Fruit fly (Drosophila melanogaster) whole organism, embryonic: ENCODE results near the gene CG6574.

Experiments
- Blimp-1 ChIP-seq: fragments of 200-800 bp; sonication (Bioruptor generic); optimal IDR thresholded peaks from 3 replicates; lab custom pipeline; 2018; ENCODE audit warnings: missing biosample characterization, missing genetic modification characterization, mild to moderate bottlenecking, moderate library complexity, missing genetic modification reagents
- CG10979 ChIP-seq: fragments of 200-800 bp; sonication (Bioruptor generic); optimal IDR thresholded peaks from 2 replicates; lab custom pipeline; 2018; ENCODE audit warnings: missing biosample characterization, mild to moderate bottlenecking, missing genetic modification characterization, moderate library complexity
- CG12236 ChIP-seq: fragments of 200-800 bp; sonication (Bioruptor generic); optimal IDR thresholded peaks from 2 replicates; lab custom pipeline; 2016; ENCODE audit warnings: missing biosample characterization, missing genetic modification characterization
- CG13296 ChIP-seq: fragments of 200-800 bp; sonication (Bioruptor generic); optimal IDR thresholded peaks from 3 replicates; lab custom pipeline; 2018; ENCODE audit warnings: missing biosample characterization, mild to moderate bottlenecking, missing genetic modification characterization
- CG14050 ChIP-seq: fragments of 200-800 bp; sonication (Bioruptor generic); IDR thresholded peaks from 3 replicates; pipeline ENCODE4 v1.3.6; 2022; ENCODE audit warnings: missing biosample characterization, missing genetic modification characterization
- CG14667 ChIP-seq: fragments of 200-800 bp; sonication (Bioruptor generic); IDR thresholded peaks from 2 replicates; pipeline ENCODE4 v1.3.6; 2022; ENCODE audit warnings: missing biosample characterization, missing genetic modification characterization
- CG14860 ChIP-seq: fragments of 200-800 bp; sonication (Bioruptor generic); IDR thresholded peaks from 3 replicates; pipeline ENCODE4 v1.3.6; 2022; ENCODE audit warnings: missing biosample characterization, missing genetic modification characterization; ENCODE audit not compliant: partially characterized antibody
- CG1603 ChIP-seq: fragments of 200-800 bp; sonication (Bioruptor generic); optimal IDR thresholded peaks from 2 replicates; lab custom pipeline; 2019; ENCODE audit warnings: missing biosample characterization, mild to moderate bottlenecking, missing genetic modification characterization, moderate library complexity
- CG16863 ChIP-seq: fragments of 200-800 bp; sonication (Bioruptor generic); optimal IDR thresholded peaks from 3 replicates; lab custom pipeline; 2016; ENCODE audit warnings: missing biosample characterization, missing genetic modification characterization
- CG17829 ChIP-seq: fragments of 200-800 bp; optimal IDR thresholded peaks from 2 replicates; lab custom pipeline; 2019; ENCODE audit warnings: missing biosample characterization, mild to moderate bottlenecking, missing genetic modification characterization, moderate library complexity
- CG17912 ChIP-seq: fragments of 200-800 bp; sonication (Bioruptor generic); optimal IDR thresholded peaks from 2 replicates; lab custom pipeline; 2018; ENCODE audit warnings: missing biosample characterization, mild to moderate bottlenecking, missing genetic modification characterization
- CG31441 ChIP-seq: fragments of 200-800 bp; sonication (Bioruptor generic); IDR thresholded peaks from 2 replicates; pipeline ENCODE4 v1.3.6; 2022; ENCODE audit warnings: missing biosample characterization, missing genetic modification characterization
- CG3163 ChIP-seq: fragments of 200-800 bp; sonication (Bioruptor generic); optimal IDR thresholded peaks from 3 replicates; lab custom pipeline; 2016; ENCODE audit warnings: missing biosample characterization, missing genetic modification characterization
- CG32767 ChIP-seq: fragments of 200-800 bp; sonication (Bioruptor generic); IDR thresholded peaks from 2 replicates; pipeline ENCODE4 v1.3.6; 2022; ENCODE audit warnings: missing biosample characterization, missing genetic modification characterization
- CG4360 ChIP-seq: fragments of 200-800 bp; sonication (Bioruptor generic); IDR thresholded peaks from 2 replicates; pipeline ENCODE4 v1.3.6; 2022; ENCODE audit warnings: missing biosample characterization, missing genetic modification characterization
- CG7357 ChIP-seq: fragments of 200-800 bp; sonication (Bioruptor generic); IDR thresholded peaks from 3 replicates; pipeline ENCODE4 v1.3.6; 2022; ENCODE audit warnings: missing biosample characterization, missing genetic modification characterization
- D19B ChIP-seq: fragments of 200-800 bp; sonication (Bioruptor generic); optimal IDR thresholded peaks from 2 replicates; lab custom pipeline; 2017; ENCODE audit warnings: missing biosample characterization, mild to moderate bottlenecking, missing genetic modification characterization
- HLH4C ChIP-seq: fragments of 200-800 bp; sonication (Bioruptor generic); IDR thresholded peaks from 3 replicates; pipeline ENCODE4 v1.3.6; 2022; ENCODE audit warnings: missing biosample characterization, missing genetic modification characterization; ENCODE audit not compliant: partially characterized antibody
- Hand ChIP-seq: fragments of 200-800 bp; sonication (Bioruptor generic); optimal IDR thresholded peaks from 2 replicates; lab custom pipeline; 2017; ENCODE audit warnings: mild to moderate bottlenecking, missing biosample characterization, missing genetic modification reagents, missing genetic modification characterization
- HmgD ChIP-seq: fragments of 200-800 bp; sonication (Bioruptor generic); optimal IDR thresholded peaks from 3 replicates; lab custom pipeline; 2016; ENCODE audit warnings: missing biosample characterization, missing genetic modification characterization
- Lpt ChIP-seq: fragments of >200 bp; optimal IDR thresholded peaks from 2 replicates; lab custom pipeline; 2018; ENCODE audit warnings: missing biosample characterization, missing genetic modification characterization
- NC2β ChIP-seq: fragments of 200-800 bp; sonication (Bioruptor generic); optimal IDR thresholded peaks from 2 replicates; lab custom pipeline; 2016; ENCODE audit warnings: missing biosample characterization, missing genetic modification characterization
- Nf-YA ChIP-seq: fragments of 200-800 bp; sonication (Bioruptor generic); IDR thresholded peaks from 2 replicates; pipeline ENCODE4 v1.3.6; 2022; ENCODE audit warnings: missing biosample characterization, missing genetic modification characterization
- Oli ChIP-seq: fragments of 200-800 bp; sonication (Bioruptor generic); optimal IDR thresholded peaks from 2 replicates; lab custom pipeline; 2018; ENCODE audit warnings: missing biosample characterization, mild to moderate bottlenecking, missing genetic modification characterization, moderate library complexity
- Pdp1 ChIP-seq, 2 experiments: fragments of 200-800 bp; sonication (Bioruptor generic); optimal IDR thresholded peaks; 3 replicates each; lab custom pipeline; 2016; ENCODE audit warnings: missing biosample characterization in 2 of 2, missing genetic modification characterization in 2 of 2, mild to moderate bottlenecking in 1 of 2, moderate library complexity in 1 of 2
- Ptx1 ChIP-seq: fragments of 200-800 bp; sonication (Bioruptor generic); IDR thresholded peaks from 2 replicates; pipeline ENCODE4 v1.3.6; 2022; ENCODE audit warnings: missing biosample characterization, missing genetic modification characterization
- Rx ChIP-seq: fragments of 200-800 bp; sonication (Bioruptor generic); IDR thresholded peaks from 2 replicates; pipeline ENCODE4 v1.3.6; 2022; ENCODE audit warnings: missing biosample characterization, missing genetic modification characterization
- Xbp1 ChIP-seq: fragments of 200-800 bp; sonication (Bioruptor generic); optimal IDR thresholded peaks from 3 replicates; lab custom pipeline; 2016; ENCODE audit warnings: missing biosample characterization, mild to moderate bottlenecking, missing genetic modification characterization
- ab ChIP-seq: fragments of 200-800 bp; sonication (Bioruptor generic); optimal IDR thresholded peaks from 2 replicates; lab custom pipeline; 2016; ENCODE audit warnings: missing biosample characterization, missing genetic modification characterization
- ap ChIP-seq: fragments of 200-800 bp; sonication (Bioruptor generic); IDR thresholded peaks from 2 replicates; pipeline ENCODE4 v1.3.6; 2022; ENCODE audit warnings: missing biosample characterization, missing genetic modification characterization
- ato ChIP-seq: fragments of 200-800 bp; sonication (Bioruptor generic); IDR thresholded peaks from 2 replicates; pipeline ENCODE4 v1.3.6; 2022; ENCODE audit warnings: missing biosample characterization, missing genetic modification characterization; ENCODE audit not compliant: partially characterized antibody
- chif ChIP-seq, 2 experiments: fragments of 200-800 bp; sonication (Bioruptor generic); optimal IDR thresholded peaks; 3 replicates each; lab custom pipeline; 2016; ENCODE audit warnings: missing biosample characterization in 2 of 2, missing genetic modification characterization in 2 of 2
- crp ChIP-seq, 2 experiments: fragments of 200-800 bp; sonication (Bioruptor generic); optimal IDR thresholded peaks; 2 replicates in 1 of 2; 3 replicates in 1 of 2; lab custom pipeline; 2017; ENCODE audit warnings: missing biosample characterization in 2 of 2, missing genetic modification characterization in 2 of 2, mild to moderate bottlenecking in 1 of 2, moderate library complexity in 1 of 2
- dati ChIP-seq: fragments of 200-800 bp; sonication (Bioruptor generic); IDR thresholded peaks from 2 replicates; pipeline ENCODE4 v1.3.6; 2022; ENCODE audit warnings: missing biosample characterization, missing genetic modification characterization
- dpn ChIP-seq, 2 experiments: fragments of 200-800 bp; sonication (Bioruptor generic); optimal IDR thresholded peaks; 3 replicates each; lab custom pipeline; 2016; ENCODE audit warnings: missing biosample characterization in 2 of 2, missing genetic modification characterization in 2 of 2
- ftz-f1 ChIP-seq: fragments of 200-800 bp; sonication (Bioruptor generic); optimal IDR thresholded peaks from 2 replicates; lab custom pipeline; 2016; ENCODE audit warnings: missing biosample characterization, missing genetic modification characterization
- grn ChIP-seq: fragments of 200-800 bp; sonication (Bioruptor generic); optimal IDR thresholded peaks from 3 replicates; lab custom pipeline; 2017; ENCODE audit warnings: missing biosample characterization, missing genetic modification characterization
- gro ChIP-seq: fragments of 200-800 bp; sonication (Bioruptor generic); optimal IDR thresholded peaks from 2 replicates; lab custom pipeline; 2016; ENCODE audit warnings: missing biosample characterization, missing genetic modification characterization
- h ChIP-seq: fragments of >200 bp; optimal IDR thresholded peaks from 2 replicates; lab custom pipeline; 2017
- hbn ChIP-seq: fragments of 200-800 bp; sonication (Bioruptor generic); IDR thresholded peaks from 2 replicates; pipeline ENCODE4 v1.3.6; 2022; ENCODE audit warnings: missing biosample characterization, missing genetic modification characterization; ENCODE audit not compliant: partially characterized antibody
- kah ChIP-seq: fragments of 200-800 bp; sonication (Bioruptor generic); optimal IDR thresholded peaks from 2 replicates; lab custom pipeline; 2018; ENCODE audit warnings: missing biosample characterization, mild to moderate bottlenecking, missing genetic modification characterization
- lab ChIP-seq: fragments of 200-800 bp; sonication (Bioruptor generic); optimal IDR thresholded peaks from 3 replicates; lab custom pipeline; 2017; ENCODE audit warnings: missing biosample characterization, missing genetic modification characterization, mild to moderate bottlenecking, moderate library complexity, missing genetic modification reagents
- mam ChIP-seq: fragments of 200-800 bp; sonication (Bioruptor generic); optimal IDR thresholded peaks from 3 replicates; lab custom pipeline; 2016; ENCODE audit warnings: missing biosample characterization, missing genetic modification characterization
- nau ChIP-seq: fragments of 200-800 bp; sonication (Bioruptor generic); optimal IDR thresholded peaks from 3 replicates; lab custom pipeline; 2017; ENCODE audit warnings: missing biosample characterization, mild to moderate bottlenecking, missing genetic modification characterization, missing genetic modification reagents
- p53 ChIP-seq: fragments of 200-800 bp; sonication (Bioruptor generic); optimal IDR thresholded peaks from 2 replicates; lab custom pipeline; 2016; ENCODE audit warnings: missing biosample characterization, missing genetic modification characterization
- sens ChIP-seq: fragments of 200-800 bp; sonication (Bioruptor generic); peaks from one replicate; lab custom pipeline; 2016; ENCODE audit warnings: missing biosample characterization, missing genetic modification characterization
- tgo ChIP-seq: fragments of 200-800 bp; sonication (Bioruptor generic); IDR thresholded peaks from 3 replicates; pipeline ENCODE4 v1.3.6; 2022; ENCODE audit warnings: missing biosample characterization, missing genetic modification characterization
- trh ChIP-seq: fragments of 200-800 bp; sonication (Bioruptor generic); optimal IDR thresholded peaks from 2 replicates; lab custom pipeline; 2016; ENCODE audit warnings: missing biosample characterization, missing genetic modification characterization
- vvl ChIP-seq: fragments of 200-800 bp; sonication (Bioruptor generic); IDR thresholded peaks from 2 replicates; pipeline ENCODE4 v1.3.6; 2022; ENCODE audit warnings: missing biosample characterization, missing genetic modification characterization

Gene CG6574

dm6 chr3R:10884031-10884677 is 21.4 kb upstream of the CG6574 start (continued):
- TF ChIP-seq hbn (GFP tag; lab: Robert Waterston, UW) (no peak), CG12236 (GFP tag; lab: Kevin White, UChicago) (no peak), NC2β (no peak), Oli (tag; lab: Kevin White, UChicago) (peak; percentile 56), CG16863 (GFP tag; lab: Kevin White, UChicago) (no peak), CG14667 (GFP tag; lab: Robert Waterston, UW) (peak; percentile 65), crp (GFP tag; optimal IDR thresholded peaks at IDR 0.05; lab: Kevin White, UChicago) (no peak), Lpt (GFP tag; lab: Kevin White, UChicago) (no peak), trh (GFP tag; lab: Kevin White, UChicago) (no peak), Blimp-1 (GFP tag; lab: Kevin White, UChicago) (peak; percentile 54), CG17829 (peak; percentile 66), gro (GFP tag; lab: Kevin White, UChicago) (peak; percentile 25), kah (GFP tag; lab: Kevin White, UChicago) (peak; percentile 37), ab (GFP tag; lab: Kevin White, UChicago) (no peak), ftz-f1 (GFP tag; lab: Kevin White, UChicago) (no peak), Xbp1 (GFP tag; lab: Kevin White, UChicago) (peak; percentile 50), CG17912 (GFP tag; lab: Kevin White, UChicago) (no peak), CG31441 (GFP tag; lab: Robert Waterston, UW) (peak; percentile 78), D19B (peak; percentile 98), lab (GFP tag; lab: Kevin White, UChicago) (peak; percentile 93), p53 (no peak), CG13296 (GFP tag; lab: Kevin White, UChicago) (peak; percentile 87), vvl (GFP tag; lab: Robert Waterston, UW) (peak; percentile 93), ato (GFP tag; lab: Robert Waterston, UW) (no peak)

DNA sequence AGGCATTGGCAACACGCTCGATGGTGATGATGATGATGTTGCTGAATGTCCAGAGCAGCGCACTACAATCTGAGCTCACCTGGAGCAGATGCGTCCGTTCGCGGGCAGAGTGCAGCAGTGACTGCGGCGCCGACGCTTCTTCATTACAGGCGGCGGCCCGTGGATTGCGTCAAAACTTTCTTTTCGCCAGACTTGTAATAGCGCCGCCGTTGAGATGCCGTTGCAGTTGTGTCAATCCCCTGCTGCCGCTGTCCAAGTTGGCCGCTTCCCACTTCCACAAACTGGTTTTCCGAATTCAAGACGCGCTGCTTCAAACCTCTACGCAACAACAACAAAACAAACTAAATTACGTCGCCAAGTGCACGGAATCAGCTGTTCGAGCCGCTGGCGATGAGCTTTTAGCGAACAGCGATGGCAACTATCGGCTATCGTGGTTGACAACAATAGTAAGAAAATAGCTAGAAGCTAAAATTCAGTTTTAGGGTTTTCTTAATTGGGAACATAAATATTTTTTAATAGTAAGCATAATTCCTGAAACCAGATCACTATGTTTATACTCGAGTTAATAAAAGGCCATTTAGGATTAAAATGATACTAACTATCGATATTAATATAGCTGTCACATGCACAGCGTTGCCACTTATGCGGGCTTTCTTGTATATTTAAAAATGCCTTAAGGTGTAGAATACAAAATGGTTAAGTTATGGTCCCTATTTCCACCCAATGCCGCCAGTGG is 19.2 kb upstream of the CG6574 start, which contains the start of gene Tpc1:
Gene Tpc1, minus strand, starts transcription at position 365 of the 736 bp plus-strand sequence.
- no peak for TF ChIP-seq Rx
- TF ChIP-seq h (lab: Kevin White, UChicago) = no peak
- peak; percentile 57 for TF ChIP-seq Xbp1 (GFP tag; lab: Kevin White, UChicago)
- TF ChIP-seq chif (GFP tag; optimal IDR thresholded peaks at IDR 0.05; lab: Kevin White, UChicago) = peak; percentile 10 to 19
- TF ChIP-seq HLH4C = peak; percentile 77
- TF ChIP-seq dpn (GFP tag; optimal IDR thresholded peaks at IDR 0.05; lab: Kevin White, UChicago) = peak; percentile 16 to 44
- TF ChIP-seq CG32767 (GFP tag; lab: Robert Waterston, UW) = no peak
- no peak for TF ChIP-seq Nf-YA
- TF ChIP-seq Ptx1 (GFP tag; lab: Robert Waterston, UW) = peak; percentile 41
- TF ChIP-seq CG14860 (GFP tag; lab: Robert Waterston, UW) = peak; percentile 68; the same call in 2 of the 3 replicates
- peak; percentile 7 for TF ChIP-seq CG3163 (GFP tag; lab: Kevin White, UChicago)
- TF ChIP-seq grn = no peak
- peak; percentile 55 for TF ChIP-seq mam
- TF ChIP-seq CG10979 (tag; lab: Kevin White, UChicago) = no peak
- TF ChIP-seq Pdp1 (GFP tag; optimal IDR thresholded peaks at IDR 0.05; lab: Kevin White, UChicago) = peak in 1 of 2 experiments; percentile 93
- TF ChIP-seq nau (GFP tag; lab: Kevin White, UChicago) = no peak
- TF ChIP-seq Hand (GFP tag; lab: Kevin White, UChicago) = no peak
- peak; percentile 82; the same call in 1 of the 2 replicates for TF ChIP-seq CG4360
- peak; percentile 91 for TF ChIP-seq sens (GFP tag; lab: Kevin White, UChicago)
- TF ChIP-seq ap (GFP tag; lab: Robert Waterston, UW) = no peak
- no peak for TF ChIP-seq dati (GFP tag; lab: Robert Waterston, UW)
- TF ChIP-seq CG7357 = no peak
- TF ChIP-seq CG14050 = no peak
- TF ChIP-seq HmgD (GFP tag; lab: Kevin White, UChicago) = no peak
- TF ChIP-seq CG1603 = peak; percentile 16
- TF ChIP-seq tgo (GFP tag; lab: Robert Waterston, UW) = no peak
